Worm (Caenorhabditis elegans): ENCODE data around the gene dop-6.

Gene dop-6

ce11 chrX:4371413-4371812 lies 50.8 kb downstream of the dop-6 start, which contains the start of gene R160.13:
R160.13 (minus strand) TSS chrX:4371513.
- TF ChIP-seq sptf-1 (tag; optimal IDR thresholded peaks at IDR 0.05) (no peak), unc-62 (GFP tag; optimal IDR thresholded peaks at IDR 0.05) (no peak), nhr-237 (tag; optimal IDR thresholded peaks at IDR 0.05) (no peak), nhr-12 (tag; optimal IDR thresholded peaks at IDR 0.05) (no peak), bed-3 (GFP tag; optimal IDR thresholded peaks at IDR 0.05) (no peak), mep-1 (tag; optimal IDR thresholded peaks at IDR 0.05) (no peak), mls-2 (tag; optimal IDR thresholded peaks at IDR 0.05) (no peak), unc-39 (tag; optimal IDR thresholded peaks at IDR 0.05) (no peak), blmp-1 (tag; optimal IDR thresholded peaks at IDR 0.05) (no peak), flh-1 (GFP tag; optimal IDR thresholded peaks at IDR 0.05) (no peak), nhr-76 (tag; optimal IDR thresholded peaks at IDR 0.05) (no peak)

ce11 chrX:4371988-4372387 lies 51.3 kb downstream of the dop-6 start, which contains the start of gene R160.14:
R160.14 (minus strand) TSS chrX:4372088.
- no peak for TF ChIP-seq blmp-1 (tag; optimal IDR thresholded peaks at IDR 0.05)
- TF ChIP-seq snpc-4 (tag; optimal IDR thresholded peaks at IDR 0.05), result no peak
- no peak for TF ChIP-seq mep-1 (tag; optimal IDR thresholded peaks at IDR 0.05)
- no peak for TF ChIP-seq cnd-1 (tag; optimal IDR thresholded peaks at IDR 0.05)

- TF ChIP-seq drap-1 (GFP tag; optimal IDR thresholded peaks at IDR 0.05), result no peak
- no peak for TF ChIP-seq nhr-28 (tag; optimal IDR thresholded peaks at IDR 0.05)
- TF ChIP-seq nhr-12 (tag; optimal IDR thresholded peaks at IDR 0.05), result no peak
- TF ChIP-seq ham-2 (GFP tag; optimal IDR thresholded peaks at IDR 0.05), result no peak
- no peak for TF ChIP-seq cnd-1 (tag; optimal IDR thresholded peaks at IDR 0.05)
- no peak for TF ChIP-seq elt-1 (tag; optimal IDR thresholded peaks at IDR 0.05; ENCODE audit: borderline replicate concordance, insufficient read depth)
- no peak for TF ChIP-seq nhr-237 (tag; optimal IDR thresholded peaks at IDR 0.05)
- no peak for TF ChIP-seq unc-39 (tag; optimal IDR thresholded peaks at IDR 0.05)
- no peak for TF ChIP-seq unc-120 (tag; optimal IDR thresholded peaks at IDR 0.05; ENCODE audit: poor library complexity, severe bottlenecking)
- TF ChIP-seq zip-8 (tag; optimal IDR thresholded peaks at IDR 0.05), result no peak
- no peak for TF ChIP-seq lsy-2 (tag; optimal IDR thresholded peaks at IDR 0.05)
- no peak for TF ChIP-seq hlh-1 (tag; optimal IDR thresholded peaks at IDR 0.05)
- TF ChIP-seq unc-62 (GFP tag; optimal IDR thresholded peaks at IDR 0.05), result no peak
- TF ChIP-seq M03D4.4 (tag; optimal IDR thresholded peaks at IDR 0.05), result no peak
- no peak for TF ChIP-seq blmp-1 (tag; optimal IDR thresholded peaks at IDR 0.05)
- no peak for TF ChIP-seq pha-4 (tag; optimal IDR thresholded peaks at IDR 0.05)
- no peak for TF ChIP-seq flh-1 (GFP tag; optimal IDR thresholded peaks at IDR 0.05)
- TF ChIP-seq nhr-2 (tag; optimal IDR thresholded peaks at IDR 0.05), result no peak
- TF ChIP-seq mab-5 (tag; optimal IDR thresholded peaks at IDR 0.05), result no peak
- TF ChIP-seq ceh-83 (GFP tag; optimal IDR thresholded peaks at IDR 0.05), result no peak
Observed at ce11 chrX:4373123-4373522, 52.5 kb downstream of the dop-6 start, which contains the start of gene R160.6. R160.6 (minus strand) TSS chrX:4373223.

ce11 chrX:4376801-4377200 lies 56.1 kb downstream of the dop-6 start, which contains the start of gene R160.2:
R160.2 (minus strand) TSS chrX:4376901.
- TF ChIP-seq unc-62 (GFP tag; optimal IDR thresholded peaks at IDR 0.05), result no peak
- no peak for TF ChIP-seq cnd-1 (tag; optimal IDR thresholded peaks at IDR 0.05)
- no peak for TF ChIP-seq unc-120 (tag; optimal IDR thresholded peaks at IDR 0.05; ENCODE audit: poor library complexity, severe bottlenecking)
- no peak for TF ChIP-seq nhr-2 (tag; optimal IDR thresholded peaks at IDR 0.05)
- TF ChIP-seq lsy-2 (tag; optimal IDR thresholded peaks at IDR 0.05), result no peak
- no peak for TF ChIP-seq nhr-76 (tag; optimal IDR thresholded peaks at IDR 0.05)
- no peak for TF ChIP-seq drap-1 (GFP tag; optimal IDR thresholded peaks at IDR 0.05)
- no peak for TF ChIP-seq ceh-43 (GFP tag; optimal IDR thresholded peaks at IDR 0.05)
- TF ChIP-seq ceh-83 (GFP tag; optimal IDR thresholded peaks at IDR 0.05), result no peak
- TF ChIP-seq snpc-4 (tag; optimal IDR thresholded peaks at IDR 0.05), result no peak
- TF ChIP-seq hlh-1 (tag; optimal IDR thresholded peaks at IDR 0.05), result no peak
- no peak for TF ChIP-seq ceh-39 (tag; optimal IDR thresholded peaks at IDR 0.05)
- no peak for TF ChIP-seq blmp-1 (tag; optimal IDR thresholded peaks at IDR 0.05)
- no peak for TF ChIP-seq sptf-1 (tag; optimal IDR thresholded peaks at IDR 0.05)
